Fruit fly (Drosophila melanogaster) Kc167 (cell line): ENCODE results near the gene GILT1.

Source experiments
- Myc ChIP-seq: fragments of >200 bp; optimal IDR thresholded peaks from 2 replicates; lab custom pipeline; 2017; ENCODE audit warnings: missing external identifiers
- Sin3A ChIP-seq: fragments of >200 bp; optimal IDR thresholded peaks from 2 replicates; lab custom pipeline; 2018; ENCODE audit warnings: missing external identifiers
- h ChIP-seq: fragments of >200 bp; optimal IDR thresholded peaks from 3 replicates; lab custom pipeline; 2018; ENCODE audit warnings: missing external identifiers
- insv ChIP-seq: fragments of >200 bp; optimal IDR thresholded peaks from 3 replicates; lab custom pipeline; 2018; ENCODE audit warnings: missing external identifiers
- psq ChIP-seq: fragments of >200 bp; optimal IDR thresholded peaks from 2 replicates; lab custom pipeline; 2017; ENCODE audit warnings: missing external identifiers
- ttk ChIP-seq: sonication (Bioruptor generic); optimal IDR thresholded peaks from 2 replicates; lab custom pipeline; 2017; ENCODE audit warnings: missing external identifiers

GILT1 gene

dm6 chr3R:13366561-13367518 lies 34.8 kb downstream of the GILT1 start, which contains the start of gene Elp6:
Gene Elp6, minus strand, starts transcription at chr3R:13366910.
- no peak for TF ChIP-seq ttk (lab: Kevin White, UChicago)
- TF ChIP-seq Myc (lab: Kevin White, UChicago): no peak

- TF ChIP-seq psq (lab: Kevin White, UChicago) (no peak), Sin3A (lab: Kevin White, UChicago) (no peak), ttk (lab: Kevin White, UChicago) (no peak), insv (no peak), Myc (lab: Kevin White, UChicago) (no peak), h (lab: Kevin White, UChicago) (no peak)
Observed at dm6 chr3R:13365665-13366414, 35.8 kb downstream of the GILT1 start.

dm6 chr3R:13364175-13365174 lies 37.2 kb downstream of the GILT1 start, which contains the start of gene Dic1:
Gene Dic1, plus strand, starts transcription at chr3R:13364938.
- TF ChIP-seq Sin3A (lab: Kevin White, UChicago): no peak
- no peak for TF ChIP-seq Myc (lab: Kevin White, UChicago)
- no peak for TF ChIP-seq psq (lab: Kevin White, UChicago)
- TF ChIP-seq h (lab: Kevin White, UChicago): no peak
- TF ChIP-seq insv: no peak

- TF ChIP-seq insv: no peak
- no peak for TF ChIP-seq ttk (lab: Kevin White, UChicago)
Observed at dm6 chr3R:13363347-13363994, 38.2 kb downstream of the GILT1 start.

dm6 chr3R:13360108-13360507 lies 41.6 kb downstream of the GILT1 start:
- no peak for TF ChIP-seq ttk (lab: Kevin White, UChicago)
- TF ChIP-seq insv: no peak
- no peak for TF ChIP-seq Sin3A (lab: Kevin White, UChicago)
- no peak for TF ChIP-seq psq (lab: Kevin White, UChicago)
- no peak for TF ChIP-seq h (lab: Kevin White, UChicago)
- no peak for TF ChIP-seq Myc (lab: Kevin White, UChicago)

dm6 chr3R:13356960-13357359 lies 44.7 kb downstream of the GILT1 start:
- no peak for TF ChIP-seq insv
- TF ChIP-seq Sin3A (lab: Kevin White, UChicago): no peak
- TF ChIP-seq Myc (lab: Kevin White, UChicago): no peak
- no peak for TF ChIP-seq h (lab: Kevin White, UChicago)
- TF ChIP-seq psq (lab: Kevin White, UChicago): no peak

dm6 chr3R:13353373-13353772 lies 48.3 kb downstream of the GILT1 start, which contains the start of gene mthl12:
Gene mthl12, plus strand, starts transcription at chr3R:13353673.
- TF ChIP-seq Sin3A (lab: Kevin White, UChicago): no peak
- TF ChIP-seq insv: no peak
